Worm (Caenorhabditis elegans) whole organism, L1 larva: Measurements from ENCODE around the gene flp-21.

ENCODE experiments used
- lsy-2 ChIP-seq, 2 experiments: fragments of 150-350 bp; optimal IDR thresholded peaks; 2 replicates each; lab custom pipeline; 2014; ENCODE audit warnings: missing biosample characterization in 2 of 2, missing genetic modification characterization in 2 of 2
- nhr-12 ChIP-seq: sonication (generic microtip); optimal IDR thresholded peaks from 2 replicates; lab custom pipeline; 2017; ENCODE audit warnings: missing biosample characterization, missing genetic modification characterization

DNA sequence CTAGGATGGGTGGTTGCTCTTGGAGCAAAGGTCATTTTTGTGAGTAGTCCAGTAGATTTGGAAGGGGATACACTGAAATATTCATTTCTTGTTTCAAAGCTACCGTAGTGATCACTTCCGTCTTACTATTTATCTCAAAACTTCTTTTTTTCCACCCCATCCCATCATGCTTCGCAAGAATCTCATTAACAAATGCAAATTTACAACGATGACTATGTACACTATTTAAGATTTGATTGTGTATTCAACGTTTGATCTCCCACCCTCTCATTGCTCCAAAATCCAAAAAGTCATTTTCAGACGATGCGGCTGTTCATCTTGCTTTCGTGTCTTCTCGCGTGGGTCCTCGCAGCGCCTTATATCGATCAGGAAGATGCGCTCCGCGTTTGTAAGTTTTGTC, at the start of gene flp-21:
- no peak for TF ChIP-seq lsy-2 (tag; optimal IDR thresholded peaks at IDR 0.05; lab: Kevin White, UChicago)
- no peak for TF ChIP-seq nhr-12 (tag; lab: Kevin White, UChicago)
